Worm (Caenorhabditis elegans) whole organism, dauer: ENCODE results near the gene clec-86.

Experiments used
- unc-62 ChIP-seq: sonication (generic microtip); optimal IDR thresholded peaks from 2 replicates; lab custom pipeline; 2017; ENCODE audit warnings: missing biosample characterization, missing genetic modification reagents, missing genetic modification characterization

The clec-86 gene

DNA sequence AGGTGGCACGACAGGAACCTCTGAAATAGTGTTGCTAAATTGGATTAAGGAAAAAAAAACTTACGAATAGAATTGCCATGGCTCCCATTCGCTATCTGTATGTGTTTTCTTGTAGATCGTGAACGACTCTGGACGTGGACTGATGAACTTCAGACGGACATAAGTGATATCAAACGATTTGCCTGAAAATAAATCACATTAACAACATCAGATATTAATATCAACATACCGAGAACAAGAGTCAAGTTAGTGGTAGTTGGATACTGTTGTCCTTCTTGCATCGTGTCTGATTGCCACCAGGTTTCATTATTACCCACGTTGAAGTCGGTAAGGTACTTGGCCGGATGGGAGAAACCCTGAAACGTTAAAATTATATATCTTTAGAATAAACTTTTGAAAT lies 10.0 kb downstream of the clec-86 start:
- TF ChIP-seq unc-62 (GFP tag; lab: Kevin White, UChicago) = no peak

DNA sequence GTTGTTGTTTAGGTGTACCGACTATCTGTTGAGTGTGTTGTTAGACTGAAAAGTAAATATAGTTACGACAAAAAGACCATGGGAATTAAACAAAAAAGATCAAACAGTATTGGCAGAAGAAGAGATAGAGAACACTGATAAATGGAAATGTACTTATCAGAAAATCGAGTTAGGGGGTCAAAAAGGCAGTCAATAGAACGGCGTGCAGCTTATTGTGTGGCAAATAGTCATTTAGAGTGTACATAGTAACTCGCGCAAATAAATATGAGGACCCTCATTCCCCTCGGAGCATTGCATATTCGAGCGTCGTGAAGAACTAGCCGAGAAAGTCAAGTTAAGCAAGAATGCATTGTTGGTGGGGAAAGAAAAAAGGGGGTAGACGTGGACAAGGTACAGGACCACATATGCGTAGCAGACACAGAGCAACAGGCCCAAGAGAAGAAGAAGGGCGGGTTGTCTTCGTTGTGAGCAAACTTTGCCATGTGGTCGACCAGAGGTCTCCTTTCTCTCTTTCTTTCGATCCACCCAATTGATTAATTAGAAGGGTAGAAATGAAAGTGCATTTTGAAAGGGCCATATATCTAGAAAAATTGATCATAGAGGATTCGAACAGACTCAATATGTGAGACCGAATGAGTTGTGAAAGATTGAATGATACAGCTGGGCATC lies 11.6 kb downstream of the clec-86 start, which contains the start of gene lam-2:
Gene lam-2, minus strand, starts transcription at position 51 of the 669 bp plus-strand sequence.
- no peak for TF ChIP-seq unc-62 (GFP tag; lab: Kevin White, UChicago)

DNA sequence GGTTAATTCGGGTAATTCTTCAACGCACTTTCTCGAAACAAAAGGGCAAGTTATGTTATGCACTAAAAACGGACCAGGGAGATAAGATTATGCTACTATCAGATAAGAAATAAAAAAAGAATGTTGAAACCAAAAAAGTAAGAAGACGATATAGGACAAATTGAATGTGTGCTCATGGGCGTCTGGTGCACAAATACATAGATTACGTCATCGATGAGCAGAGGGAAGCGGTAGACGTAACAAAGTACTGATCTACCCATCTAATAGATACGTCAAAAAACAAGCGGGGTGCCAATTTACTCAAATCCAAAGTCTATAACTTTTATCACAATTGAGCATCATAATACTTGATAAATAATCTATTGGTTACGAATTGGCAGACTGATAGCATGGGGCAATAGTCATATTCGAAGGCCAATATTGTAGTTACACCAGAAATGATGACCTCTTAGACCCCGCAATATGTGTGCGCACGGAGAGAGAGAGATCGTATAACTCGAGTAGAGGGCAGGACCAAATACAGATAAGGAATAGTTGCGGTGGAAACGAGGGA lies 12.4 kb downstream of the clec-86 start:
- no peak for TF ChIP-seq unc-62 (GFP tag; lab: Kevin White, UChicago)

DNA sequence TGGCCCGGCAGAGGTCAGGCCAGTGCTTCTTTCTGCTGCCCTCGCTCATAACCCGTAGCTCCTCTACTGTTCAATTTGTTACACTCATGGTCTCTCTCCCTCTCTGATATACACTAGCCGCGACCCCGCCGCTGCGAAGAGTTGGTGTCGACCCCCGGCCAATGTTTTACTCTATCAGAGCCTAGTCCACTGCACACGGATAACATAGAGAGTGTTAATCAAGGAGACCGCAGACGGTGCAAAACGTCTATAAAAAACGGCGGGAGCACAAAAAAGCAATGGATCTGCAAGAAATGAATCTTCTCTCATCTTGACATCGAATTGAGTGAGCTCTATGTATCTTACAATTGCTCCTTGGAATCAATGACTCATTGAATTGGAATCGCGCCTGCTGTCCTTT lies 13.8 kb downstream of the clec-86 start:
- TF ChIP-seq unc-62 (GFP tag; lab: Kevin White, UChicago) = no peak

DNA sequence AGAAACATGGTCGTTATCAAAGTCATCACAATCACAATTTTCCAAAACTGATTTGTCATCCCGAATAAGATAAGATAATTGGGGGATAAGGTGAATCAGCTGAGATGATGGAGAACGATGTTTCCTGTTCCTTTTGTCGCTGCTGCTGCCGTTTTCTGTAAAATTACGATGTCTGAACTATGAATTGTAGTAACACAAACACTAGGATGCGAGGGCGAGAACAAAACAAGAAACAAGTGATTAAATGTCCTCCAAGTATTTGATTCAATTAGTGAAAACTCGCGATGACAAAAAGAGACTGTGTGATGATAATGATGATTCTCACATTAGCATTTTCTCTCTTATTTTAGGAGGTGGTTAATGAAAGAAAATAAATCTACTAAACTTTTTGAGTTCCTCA lies 16.2 kb downstream of the clec-86 start, which contains the start of gene C54D1.7:
Gene C54D1.7, minus strand, starts transcription at position 157 of the 400 bp plus-strand sequence.
- no peak for TF ChIP-seq unc-62 (GFP tag; lab: Kevin White, UChicago)

- TF ChIP-seq unc-62 (GFP tag; lab: Kevin White, UChicago) = no peak
Measured at ce11 chrX:7157483-7157882, 17.8 kb downstream of the clec-86 start.

DNA sequence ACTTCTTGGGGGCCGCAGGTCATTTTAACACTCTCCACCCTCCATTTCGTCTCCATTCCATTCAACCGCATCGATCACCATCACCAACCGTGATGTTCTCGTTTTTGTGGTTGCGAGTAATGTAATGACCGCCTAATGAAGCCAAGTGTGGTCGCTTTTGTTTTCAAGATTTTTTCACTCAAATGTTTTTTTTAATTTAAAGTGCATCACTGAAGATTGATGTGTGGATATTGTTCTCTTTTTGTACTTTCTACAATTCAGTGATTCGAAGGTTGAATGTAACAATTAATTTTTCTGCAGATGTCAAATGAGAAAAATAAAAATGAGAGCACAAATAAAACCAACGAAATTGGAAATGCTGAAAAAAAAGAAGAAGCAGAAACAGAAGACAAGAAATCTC lies 19.1 kb downstream of the clec-86 start, which contains the start of gene pgp-10:
Gene pgp-10, plus strand, starts transcription at position 301 of the 400 bp plus-strand sequence.
- no peak for TF ChIP-seq unc-62 (GFP tag; lab: Kevin White, UChicago)

ce11 chrX:7162764-7163163 lies 23.1 kb downstream of the clec-86 start:
- no peak for TF ChIP-seq unc-62 (GFP tag; lab: Kevin White, UChicago)

DNA sequence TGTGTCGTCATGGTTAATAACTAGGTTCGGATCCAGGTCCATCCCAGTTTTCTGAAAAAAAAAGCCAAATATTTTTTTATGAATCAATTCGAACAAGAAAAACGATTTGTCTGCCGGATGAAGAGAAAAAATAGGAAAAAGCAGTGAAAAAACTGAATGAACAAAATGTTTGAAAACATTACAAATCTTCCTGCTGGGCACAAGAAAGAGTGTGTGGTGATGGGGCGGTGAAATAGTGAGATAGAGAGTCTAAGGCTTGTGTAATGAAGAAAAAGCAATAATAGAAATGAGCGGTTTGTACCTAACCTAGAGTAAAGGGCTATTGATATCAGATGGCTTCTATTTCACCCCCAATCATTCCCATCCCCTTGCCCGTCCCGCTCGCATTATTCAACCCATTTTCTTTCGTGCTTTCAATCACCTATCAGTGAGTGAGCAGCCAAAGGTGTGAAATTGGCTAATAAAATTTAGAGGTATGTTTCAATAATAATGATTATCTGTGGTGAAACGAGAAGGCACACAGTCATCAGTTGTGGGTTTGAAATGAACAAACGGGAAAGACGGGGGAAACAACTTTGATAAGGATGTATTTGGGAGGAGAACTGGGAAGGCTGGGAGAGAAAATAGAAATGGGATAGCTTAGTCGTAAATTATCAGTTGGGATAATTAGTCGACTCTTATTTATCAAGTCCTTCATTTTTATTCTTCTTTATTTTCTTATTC lies 31.1 kb downstream of the clec-86 start, which contains the start of gene bar-1:
Gene bar-1, minus strand, starts transcription at position 51 of the 723 bp plus-strand sequence.
- no peak for TF ChIP-seq unc-62 (GFP tag; lab: Kevin White, UChicago)

DNA sequence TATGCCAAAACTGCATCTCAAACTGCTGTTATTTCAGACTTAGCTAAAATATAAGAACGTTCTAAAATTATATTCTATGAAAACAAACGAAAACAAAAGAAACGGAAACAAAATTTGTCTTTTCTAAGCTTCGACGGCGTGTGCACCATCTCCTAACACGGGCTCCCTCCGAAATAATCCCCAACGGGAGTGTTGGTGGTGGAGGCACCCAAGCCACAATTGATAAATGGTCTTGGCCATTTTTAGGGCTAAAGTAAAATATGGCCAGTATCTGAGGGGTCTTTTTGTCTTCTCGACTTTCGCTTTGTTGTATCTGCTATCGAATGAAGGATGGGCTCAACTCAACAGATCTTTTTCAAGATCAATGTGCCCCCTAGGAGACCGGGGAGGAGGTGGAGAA lies 35.7 kb downstream of the clec-86 start:
- TF ChIP-seq unc-62 (GFP tag; lab: Kevin White, UChicago) = no peak

DNA sequence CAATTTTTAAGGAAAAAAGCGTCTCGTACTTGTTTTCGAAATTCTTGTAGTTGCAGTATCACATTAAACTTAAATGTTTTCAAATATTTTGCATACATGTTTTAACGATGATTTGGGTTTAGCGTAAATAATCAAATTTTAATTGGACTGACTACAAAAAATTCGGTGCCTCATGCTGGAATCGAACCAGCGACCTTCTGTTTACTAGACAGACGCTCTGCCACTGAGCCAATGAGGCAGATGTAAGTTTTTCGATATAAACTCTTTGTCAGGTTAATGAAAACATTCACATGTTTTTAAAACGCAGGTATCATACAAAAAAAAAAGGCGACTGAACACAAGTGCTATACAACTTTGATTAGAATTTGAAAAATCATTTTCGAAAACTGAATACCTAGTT lies 37.1 kb downstream of the clec-86 start:
- no peak for TF ChIP-seq unc-62 (GFP tag; lab: Kevin White, UChicago)

- no peak for TF ChIP-seq unc-62 (GFP tag; lab: Kevin White, UChicago)
Measured at ce11 chrX:7177341-7177740, 37.7 kb downstream of the clec-86 start, which contains the start of gene F43E12.1. Gene F43E12.1, plus strand, starts transcription at chrX:7177641.

DNA sequence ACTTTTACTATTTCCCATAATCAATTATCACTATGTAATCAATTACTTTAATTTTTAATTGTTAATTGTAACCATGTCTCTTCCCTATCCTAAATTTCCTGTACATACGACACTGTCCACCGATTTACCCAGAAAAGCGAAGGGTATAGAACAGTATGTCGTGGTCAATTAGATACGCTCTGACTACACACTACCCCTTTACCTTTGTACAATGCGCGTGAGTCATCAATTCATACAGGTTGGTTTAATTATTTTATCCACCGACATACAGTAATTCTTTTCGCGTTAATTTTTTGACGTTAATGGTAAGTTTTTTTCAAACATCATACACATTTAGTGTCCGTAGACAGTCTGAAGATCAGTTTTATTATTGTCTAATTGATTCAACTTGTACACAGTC lies 42.0 kb downstream of the clec-86 start:
- no peak for TF ChIP-seq unc-62 (GFP tag; lab: Kevin White, UChicago)

- no peak for TF ChIP-seq unc-62 (GFP tag; lab: Kevin White, UChicago)
Measured at ce11 chrX:7187602-7188001, 47.9 kb downstream of the clec-86 start, which contains the start of gene C55B6.4. Gene C55B6.4, minus strand, starts transcription at chrX:7187702.
